Fruit fly (Drosophila melanogaster): ENCODE results near the gene CG5906.

DNA sequence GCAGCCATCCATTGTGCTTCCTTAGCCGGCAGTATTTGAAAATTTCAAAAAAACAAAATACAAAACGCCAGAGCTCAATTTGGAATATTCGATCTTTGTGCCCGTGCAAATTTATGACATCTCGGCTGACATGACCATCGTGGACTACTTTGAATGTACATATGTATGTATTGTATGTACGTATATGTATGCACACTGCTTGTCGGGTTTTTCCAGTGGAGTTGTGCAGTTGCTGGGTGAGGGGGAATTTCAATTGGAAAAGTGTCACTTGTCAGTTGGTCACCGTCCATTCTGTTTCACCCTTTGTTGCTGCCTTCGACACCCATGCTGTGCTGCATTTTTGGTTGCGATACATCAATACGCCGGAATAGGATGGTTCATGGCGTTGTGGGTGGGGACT, 23.4 kb downstream of the CG5906 start, which contains the start of gene CG12521:
- TF ChIP-seq pum (GFP tag; optimal IDR thresholded peaks at IDR 0.05) (no peak), CG1529 (GFP tag; optimal IDR thresholded peaks at IDR 0.05) (no peak), CG8478 (optimal IDR thresholded peaks at IDR 0.05) (no peak), ATbp (GFP tag; optimal IDR thresholded peaks at IDR 0.05) (no peak), CG8765 (GFP tag; IDR thresholded peaks at IDR 0.05) (no peak), Nf-YB (GFP tag; optimal IDR thresholded peaks at IDR 0.05) (no peak), Dip3 (GFP tag; optimal IDR thresholded peaks at IDR 0.05) (no peak)
